Fruit fly (Drosophila melanogaster) whole organism, prepupa: ENCODE measurements around the gene CG18088.

Experiments used
- Blimp-1 ChIP-seq: fragments of 200-800 bp; sonication (Bioruptor generic); optimal IDR thresholded peaks from 3 replicates; lab custom pipeline; 2017; ENCODE audit warnings: missing biosample characterization, missing genetic modification characterization, mild to moderate bottlenecking, moderate library complexity, missing genetic modification reagents
- CG15336 ChIP-seq: fragments of 200-800 bp; sonication (Bioruptor generic); IDR thresholded peaks from 2 replicates; pipeline ENCODE4 v1.3.6; 2022; ENCODE audit warnings: missing biosample characterization, missing genetic modification characterization
- CG16779 ChIP-seq: fragments of 200-800 bp; sonication (Bioruptor generic); optimal IDR thresholded peaks from 3 replicates; lab custom pipeline; 2017; ENCODE audit warnings: missing biosample characterization, mild to moderate bottlenecking, missing genetic modification characterization
- CG32006 ChIP-seq: fragments of 200-800 bp; sonication (Bioruptor generic); optimal IDR thresholded peaks from 3 replicates; lab custom pipeline; 2017; ENCODE audit warnings: missing biosample characterization, mild to moderate bottlenecking, missing genetic modification characterization
- CG7368 ChIP-seq: fragments of 200-800 bp; sonication (Bioruptor generic); optimal IDR thresholded peaks from 3 replicates; lab custom pipeline; 2016; ENCODE audit warnings: missing biosample characterization, missing genetic modification characterization
- Sox15 ChIP-seq: fragments of 200-800 bp; sonication (Bioruptor generic); optimal IDR thresholded peaks from 3 replicates; lab custom pipeline; 2016; ENCODE audit warnings: missing biosample characterization, missing genetic modification characterization
- fd85E ChIP-seq: fragments of 200-800 bp; sonication (Bioruptor generic); optimal IDR thresholded peaks from 3 replicates; lab custom pipeline; 2016; ENCODE audit warnings: missing biosample characterization, missing genetic modification characterization

dm6 chr2L:8949919-8950722, 17.2 kb upstream of the CG18088 start:
- no peak for TF ChIP-seq fd85E (GFP tag; lab: Kevin White, UChicago)
- peak; percentile 18; the same call in 1 of the 2 replicates for TF ChIP-seq CG15336 (GFP tag; lab: Robert Waterston, UW)
- TF ChIP-seq CG16779 (tag; lab: Kevin White, UChicago) = no peak
- peak; percentile 65 for TF ChIP-seq CG32006 (GFP tag; lab: Kevin White, UChicago)
- TF ChIP-seq Sox15 (GFP tag; lab: Kevin White, UChicago) = peak; percentile 50
- TF ChIP-seq CG7368 (GFP tag; lab: Kevin White, UChicago) = peak; percentile 28
- peak; percentile 85 for TF ChIP-seq Blimp-1 (GFP tag; lab: Kevin White, UChicago)
